Fruit fly (Drosophila melanogaster): ENCODE measurements around the gene CG4374.

Gene CG4374

DNA sequence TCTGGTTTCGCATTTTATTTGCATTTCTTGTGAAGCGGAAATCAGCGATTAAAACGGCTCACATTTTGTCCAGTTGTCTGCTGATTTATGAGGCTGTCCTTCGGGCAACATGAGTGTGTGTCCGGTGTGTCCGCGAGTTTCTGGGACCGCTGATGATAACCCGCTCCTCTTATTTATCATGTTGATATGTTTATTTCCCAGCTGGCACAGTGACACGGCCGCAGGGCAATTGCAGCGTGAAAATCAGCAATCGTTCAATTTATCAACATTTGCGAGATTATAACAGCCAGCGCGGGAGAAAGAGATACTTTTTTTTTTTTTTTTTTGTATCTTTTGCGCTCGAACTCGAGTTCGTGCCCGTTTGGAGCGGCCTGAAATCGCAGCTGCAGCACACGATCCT, 111.7 kb downstream of the CG4374 start:
- TF ChIP-seq ey (GFP tag; optimal IDR thresholded peaks at IDR 0.05) (no peak), Hr83 (GFP tag; optimal IDR thresholded peaks at IDR 0.05; ENCODE audit: poor library complexity, severe bottlenecking) (no peak), OdsH (GFP tag; optimal IDR thresholded peaks at IDR 0.05) (no peak), Abd-B (GFP tag; optimal IDR thresholded peaks at IDR 0.05) (no peak), br (GFP tag; optimal IDR thresholded peaks at IDR 0.05) (no peak), sv (GFP tag; optimal IDR thresholded peaks at IDR 0.05) (no peak), dl (GFP tag; optimal IDR thresholded peaks at IDR 0.05; ENCODE audit: insufficient read depth in 1 of 2, partially characterized antibody in 2 of 2) (no peak), jim (GFP tag; optimal IDR thresholded peaks at IDR 0.05) (no peak), psq (GFP tag; optimal IDR thresholded peaks at IDR 0.05) (no peak), dmrt93B (GFP tag; optimal IDR thresholded peaks at IDR 0.05) (no peak), usp (GFP tag; optimal IDR thresholded peaks at IDR 0.05) (no peak), pan (optimal IDR thresholded peaks at IDR 0.05) (no peak), rgr (GFP tag; optimal IDR thresholded peaks at IDR 0.05) (no peak), brk (GFP tag; optimal IDR thresholded peaks at IDR 0.05) (no peak), Hr78 (GFP tag; optimal IDR thresholded peaks at IDR 0.05) (no peak), lola (GFP tag; optimal IDR thresholded peaks at IDR 0.05) (no peak), CG9705 (GFP tag; optimal IDR thresholded peaks at IDR 0.05) (no peak), Mio (GFP tag; optimal IDR thresholded peaks at IDR 0.05) (no peak), CG32264 (GFP tag; optimal IDR thresholded peaks at IDR 0.05) (no peak), CrebA (GFP tag; optimal IDR thresholded peaks at IDR 0.05; ENCODE audit: borderline replicate concordance) (no peak)

DNA sequence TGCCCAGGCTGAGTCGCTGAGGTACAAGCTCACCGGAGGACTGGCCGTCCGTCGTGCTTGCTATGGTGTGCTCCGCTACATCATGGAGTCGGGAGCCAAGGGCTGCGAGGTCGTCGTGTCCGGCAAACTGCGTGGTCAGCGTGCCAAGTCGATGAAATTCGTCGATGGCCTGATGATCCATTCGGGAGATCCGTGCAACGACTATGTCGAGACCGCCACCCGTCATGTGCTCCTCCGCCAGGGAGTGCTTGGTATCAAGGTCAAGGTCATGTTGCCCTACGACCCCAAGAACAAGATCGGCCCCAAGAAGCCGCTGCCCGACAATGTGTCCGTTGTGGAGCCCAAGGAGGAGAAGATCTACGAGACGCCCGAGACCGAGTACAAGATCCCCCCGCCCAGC, 112.7 kb downstream of the CG4374 start:
- no peak for TF ChIP-seq rgr (GFP tag; optimal IDR thresholded peaks at IDR 0.05)
- no peak for TF ChIP-seq CG9705 (GFP tag; optimal IDR thresholded peaks at IDR 0.05)
- no peak for TF ChIP-seq GATAd (GFP tag; optimal IDR thresholded peaks at IDR 0.05)
- TF ChIP-seq h (GFP tag; optimal IDR thresholded peaks at IDR 0.05) = no peak
- TF ChIP-seq Dif (GFP tag; optimal IDR thresholded peaks at IDR 0.05; ENCODE audit: partially characterized antibody) = no peak
- TF ChIP-seq dsf (GFP tag; optimal IDR thresholded peaks at IDR 0.05; ENCODE audit: borderline replicate concordance) = no peak
- no peak for TF ChIP-seq brk (GFP tag; optimal IDR thresholded peaks at IDR 0.05)
- no peak for TF ChIP-seq dl (GFP tag; optimal IDR thresholded peaks at IDR 0.05; ENCODE audit: insufficient read depth in 1 of 2, partially characterized antibody in 2 of 2)
- TF ChIP-seq fru (GFP tag; optimal IDR thresholded peaks at IDR 0.05) = no peak
- no peak for TF ChIP-seq br (GFP tag; optimal IDR thresholded peaks at IDR 0.05)
- TF ChIP-seq OdsH (GFP tag; optimal IDR thresholded peaks at IDR 0.05) = no peak
- TF ChIP-seq HLH106 (tag; optimal IDR thresholded peaks at IDR 0.05) = no peak
- no peak for TF ChIP-seq CG32264 (GFP tag; optimal IDR thresholded peaks at IDR 0.05)

Measured in whole organism, wandering third instar larva.